Fruit fly (Drosophila melanogaster) whole organism, adult: ENCODE data around the gene CG43185.

Source experiments
- CG1620 ChIP-seq: fragments of 200-800 bp; sonication (Bioruptor generic); optimal IDR thresholded peaks from 2 replicates; lab custom pipeline; 2016; ENCODE audit warnings: missing biosample characterization, missing genetic modification characterization
- CG33017 ChIP-seq: fragments of 200-800 bp; sonication (Bioruptor generic); optimal IDR thresholded peaks from 2 replicates; lab custom pipeline; 2018; ENCODE audit warnings: missing biosample characterization, mild to moderate bottlenecking, missing genetic modification characterization, moderate library complexity
- CG7045 ChIP-seq: fragments of 200-800 bp; sonication (Bioruptor generic); optimal IDR thresholded peaks from 2 replicates; lab custom pipeline; 2017; ENCODE audit warnings: missing biosample characterization, mild to moderate bottlenecking, missing genetic modification characterization
- Hr96 ChIP-seq: fragments of 200-800 bp; sonication (Bioruptor generic); optimal IDR thresholded peaks from 2 replicates; lab custom pipeline; 2016; ENCODE audit warnings: missing biosample characterization, missing genetic modification characterization
- Mnt ChIP-seq: fragments of 200-800 bp; sonication (Bioruptor generic); optimal IDR thresholded peaks from 2 replicates; lab custom pipeline; 2016; ENCODE audit warnings: missing biosample characterization, mild to moderate bottlenecking, missing genetic modification characterization
- bab1 ChIP-seq: fragments of 200-800 bp; sonication (Bioruptor generic); optimal IDR thresholded peaks from 3 replicates; lab custom pipeline; 2019; ENCODE audit warnings: missing biosample characterization, mild to moderate bottlenecking, missing genetic modification characterization, moderate library complexity

dm6 chr2L:5856786-5857185, 27.9 kb upstream of the CG43185 start:
- TF ChIP-seq CG33017 (tag; lab: Kevin White, UChicago) (no peak), CG7045 (GFP tag; lab: Kevin White, UChicago) (no peak), Mnt (GFP tag; lab: Kevin White, UChicago) (no peak), CG1620 (GFP tag; lab: Kevin White, UChicago) (no peak), Hr96 (GFP tag; lab: Kevin White, UChicago) (no peak), bab1 (GFP tag; lab: Kevin White, UChicago) (no peak)
